Worm (Caenorhabditis elegans): ENCODE results near the gene F16B4.5.

The F16B4.5 gene

ce11 chrV:1611570-1611969, 23.3 kb downstream of the F16B4.5 start:
- TF ChIP-seq W03F9.2 (tag; optimal IDR thresholded peaks at IDR 0.05) (no peak), him-1 (tag; optimal IDR thresholded peaks at IDR 0.05) (no peak), dao-5 (tag; optimal IDR thresholded peaks at IDR 0.05) (no peak)

- TF ChIP-seq him-1 (tag; optimal IDR thresholded peaks at IDR 0.05) (no peak), dao-5 (tag; optimal IDR thresholded peaks at IDR 0.05) (no peak), W03F9.2 (tag; optimal IDR thresholded peaks at IDR 0.05) (no peak)
Measured at ce11 chrV:1614726-1615125, 26.5 kb downstream of the F16B4.5 start, which contains the start of gene srbc-41. srbc-41 (minus strand) TSS chrV:1614826.

- no peak for TF ChIP-seq dao-5 (tag; optimal IDR thresholded peaks at IDR 0.05)
- TF ChIP-seq W03F9.2 (tag; optimal IDR thresholded peaks at IDR 0.05): no peak
- no peak for TF ChIP-seq him-1 (tag; optimal IDR thresholded peaks at IDR 0.05)
Measured at ce11 chrV:1618760-1619159, 30.5 kb downstream of the F16B4.5 start, which contains the start of gene nhr-179. nhr-179 (minus strand) TSS chrV:1618860.

ce11 chrV:1620537-1620936, 32.3 kb downstream of the F16B4.5 start:
- TF ChIP-seq W03F9.2 (tag; optimal IDR thresholded peaks at IDR 0.05) (no peak), dao-5 (tag; optimal IDR thresholded peaks at IDR 0.05) (no peak), him-1 (tag; optimal IDR thresholded peaks at IDR 0.05) (no peak)

- no peak for TF ChIP-seq dao-5 (tag; optimal IDR thresholded peaks at IDR 0.05)
- no peak for TF ChIP-seq him-1 (tag; optimal IDR thresholded peaks at IDR 0.05)
- TF ChIP-seq W03F9.2 (tag; optimal IDR thresholded peaks at IDR 0.05): no peak
Measured at ce11 chrV:1621494-1621893, 33.3 kb downstream of the F16B4.5 start, which contains the start of gene nhr-117. nhr-117 (minus strand) TSS chrV:1621520.

ce11 chrV:1623429-1623828, 35.2 kb downstream of the F16B4.5 start:
- TF ChIP-seq W03F9.2 (tag; optimal IDR thresholded peaks at IDR 0.05) (no peak), him-1 (tag; optimal IDR thresholded peaks at IDR 0.05) (no peak), dao-5 (tag; optimal IDR thresholded peaks at IDR 0.05) (no peak)

- TF ChIP-seq him-1 (tag; optimal IDR thresholded peaks at IDR 0.05): no peak
Measured at ce11 chrV:1624340-1624739, 36.1 kb downstream of the F16B4.5 start, which contains the start of gene nhr-110. nhr-110 (minus strand) TSS chrV:1624440.

- TF ChIP-seq him-1 (tag; optimal IDR thresholded peaks at IDR 0.05) (no peak), dao-5 (tag; optimal IDR thresholded peaks at IDR 0.05) (no peak), W03F9.2 (tag; optimal IDR thresholded peaks at IDR 0.05) (no peak)
Measured at ce11 chrV:1626720-1627119, 38.5 kb downstream of the F16B4.5 start, which contains the start of gene nhr-237. nhr-237 (minus strand) TSS chrV:1626820.

- no peak for TF ChIP-seq W03F9.2 (tag; optimal IDR thresholded peaks at IDR 0.05)
- no peak for TF ChIP-seq dao-5 (tag; optimal IDR thresholded peaks at IDR 0.05)
- no peak for TF ChIP-seq him-1 (tag; optimal IDR thresholded peaks at IDR 0.05)
Measured at ce11 chrV:1627269-1627668, 39.0 kb downstream of the F16B4.5 start.

ce11 chrV:1629329-1629728, 41.1 kb downstream of the F16B4.5 start, which contains the start of gene nhr-238:
nhr-238 (minus strand) TSS chrV:1629432.
- no peak for TF ChIP-seq him-1 (tag; optimal IDR thresholded peaks at IDR 0.05)
- no peak for TF ChIP-seq W03F9.2 (tag; optimal IDR thresholded peaks at IDR 0.05)
- no peak for TF ChIP-seq dao-5 (tag; optimal IDR thresholded peaks at IDR 0.05)

- TF ChIP-seq him-1 (tag; optimal IDR thresholded peaks at IDR 0.05) (no peak), W03F9.2 (tag; optimal IDR thresholded peaks at IDR 0.05) (no peak), dao-5 (tag; optimal IDR thresholded peaks at IDR 0.05) (no peak)
Measured at ce11 chrV:1631148-1631547, 42.9 kb downstream of the F16B4.5 start, which contains the start of gene Y46H3D.8. Y46H3D.8 (minus strand) TSS chrV:1631248.

ce11 chrV:1631717-1632116, 43.5 kb downstream of the F16B4.5 start, which contains the start of gene irld-17:
irld-17 (plus strand) TSS chrV:1632017.
- TF ChIP-seq him-1 (tag; optimal IDR thresholded peaks at IDR 0.05) (no peak), W03F9.2 (tag; optimal IDR thresholded peaks at IDR 0.05) (no peak), dao-5 (tag; optimal IDR thresholded peaks at IDR 0.05) (no peak)

ce11 chrV:1635859-1636258, 47.6 kb downstream of the F16B4.5 start, which contains the start of gene str-222:
str-222 (plus strand) TSS chrV:1636159.
- TF ChIP-seq dao-5 (tag; optimal IDR thresholded peaks at IDR 0.05) (no peak), him-1 (tag; optimal IDR thresholded peaks at IDR 0.05) (no peak), W03F9.2 (tag; optimal IDR thresholded peaks at IDR 0.05) (no peak)

- TF ChIP-seq W03F9.2 (tag; optimal IDR thresholded peaks at IDR 0.05) (no peak), him-1 (tag; optimal IDR thresholded peaks at IDR 0.05) (no peak), dao-5 (tag; optimal IDR thresholded peaks at IDR 0.05) (no peak)
Measured at ce11 chrV:1640008-1640407, 51.8 kb downstream of the F16B4.5 start, which contains the start of gene str-221. str-221 (plus strand) TSS chrV:1640308.

Data from whole organism, L4/young adult.